Worm (Caenorhabditis elegans) whole organism, young adult: ENCODE data around the gene cpg-4.

Experiments
- ama-1 ChIP-seq, 3 experiments: fragments of 150-350 bp in 1 of 3; sonication (generic microtip) in 2 of 3; optimal IDR thresholded peaks; 2 replicates each; lab custom pipeline; 2014 to 2018; ENCODE audit warnings: missing biosample characterization in 2 of 3, missing genetic modification characterization in 2 of 3, missing genetic modification reagents in 2 of 3
- ceh-58 ChIP-seq: fragments of 200-800 bp; sonication (Bioruptor generic); IDR thresholded peaks from 2 replicates; pipeline ENCODE4 v1.3.6; 2022; ENCODE audit warnings: missing genetic modification characterization, missing compliant biosample characterization
- gei-17 ChIP-seq: fragments of 200-800 bp; sonication (Bioruptor generic); optimal IDR thresholded peaks from 2 replicates; lab custom pipeline; 2018; ENCODE audit warnings: mild to moderate bottlenecking, missing genetic modification characterization, missing compliant biosample characterization
- nhr-179 ChIP-seq: sonication (generic microtip); optimal IDR thresholded peaks from 2 replicates; lab custom pipeline; 2016; ENCODE audit warnings: mild to moderate bottlenecking, missing genetic modification characterization, missing compliant biosample characterization

- TF ChIP-seq gei-17 (GFP tag; lab: Kevin White, UChicago) (no peak), ceh-58 (GFP tag; lab: Robert Waterston, UW) (no peak), nhr-179 (tag; lab: Kevin White, UChicago) (no peak), ama-1 (optimal IDR thresholded peaks at IDR 0.05; lab: Kevin White, UChicago) (no peak), ama-1 (GFP tag; optimal IDR thresholded peaks at IDR 0.05; lab: Kevin White, UChicago) (no peak)
Observed at ce11 chrV:5983380-5983779, 12.8 kb upstream of the cpg-4 start, which contains the start of gene dhs-16.
